Worm (Caenorhabditis elegans) whole organism, midembryonic: ENCODE data around the gene C45B11.9.

Source experiments
- T22C8.4 ChIP-seq: fragments of 200-800 bp; sonication (Bioruptor generic); IDR thresholded peaks from 2 replicates; pipeline ENCODE4 v1.3.6; 2022; ENCODE audit warnings: missing genetic modification characterization, missing compliant biosample characterization
- tab-1 ChIP-seq: fragments of 200-800 bp; sonication (Bioruptor generic); IDR thresholded peaks from 2 replicates; pipeline ENCODE4 v1.3.6; 2022; ENCODE audit warnings: missing genetic modification characterization, missing compliant biosample characterization

ce11 chrV:11011807-11012206, 28.3 kb upstream of the C45B11.9 start:
- TF ChIP-seq tab-1 (GFP tag; lab: Robert Waterston, UW), result no peak
- no peak for TF ChIP-seq T22C8.4
